Fruit fly (Drosophila melanogaster) whole organism, adult: ENCODE measurements around the gene cu.

Experiments used
- CG33017 ChIP-seq: fragments of 200-800 bp; sonication (Bioruptor generic); optimal IDR thresholded peaks from 2 replicates; lab custom pipeline; 2018; ENCODE audit warnings: missing biosample characterization, mild to moderate bottlenecking, missing genetic modification characterization, moderate library complexity
- CG5204 ChIP-seq: fragments of 200-800 bp; sonication (Bioruptor generic); optimal IDR thresholded peaks from 2 replicates; lab custom pipeline; 2016; ENCODE audit warnings: missing biosample characterization, missing genetic modification characterization
- Clk ChIP-seq: fragments of 200-800 bp; sonication (Bioruptor generic); optimal IDR thresholded peaks from 2 replicates; lab custom pipeline; 2017; ENCODE audit warnings: missing biosample characterization, missing genetic modification characterization
- ovo ChIP-seq: fragments of 200-800 bp; sonication (Bioruptor generic); optimal IDR thresholded peaks from 2 replicates; lab custom pipeline; 2016; ENCODE audit warnings: missing biosample characterization, missing genetic modification characterization
- toe ChIP-seq: fragments of 200-800 bp; sonication (Bioruptor generic); optimal IDR thresholded peaks from 2 replicates; lab custom pipeline; 2016; ENCODE audit warnings: missing biosample characterization, missing genetic modification characterization

DNA sequence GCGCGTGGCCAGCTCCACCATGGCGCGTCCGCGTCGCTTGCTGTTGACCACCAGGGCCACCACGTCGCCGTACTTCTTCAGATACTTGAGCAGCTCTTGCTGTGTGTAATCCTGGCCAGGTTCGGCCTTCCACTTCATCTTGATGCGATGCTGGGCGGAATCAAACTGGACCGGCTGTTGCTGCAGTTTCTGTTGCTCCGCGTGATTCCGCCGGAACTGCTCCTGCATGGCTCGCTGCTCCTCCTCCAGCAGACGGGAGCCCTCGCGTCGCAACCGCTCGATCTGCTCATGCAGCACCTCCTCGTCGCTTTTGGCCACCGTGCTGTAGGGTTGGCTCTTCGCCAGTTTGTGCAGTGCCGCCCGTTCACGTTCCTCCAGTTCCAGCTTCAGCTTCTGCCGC lies 33.6 kb downstream of the cu start:
- TF ChIP-seq ovo, result no peak
- no peak for TF ChIP-seq CG33017 (tag; lab: Kevin White, UChicago)
- TF ChIP-seq CG5204 (GFP tag; lab: Kevin White, UChicago), result no peak
- no peak for TF ChIP-seq Clk (GFP tag; lab: Kevin White, UChicago)
- no peak for TF ChIP-seq toe (GFP tag; lab: Kevin White, UChicago)
